Fruit fly (Drosophila melanogaster) whole organism, embryonic: ENCODE results near the gene CG43291.

Experiments
- Bdp1 ChIP-seq: fragments of 200-800 bp; sonication (Bioruptor generic); optimal IDR thresholded peaks from 3 replicates; lab custom pipeline; 2016; ENCODE audit warnings: missing biosample characterization, missing genetic modification characterization
- CG10274 ChIP-seq: fragments of 200-800 bp; sonication (Bioruptor generic); optimal IDR thresholded peaks from 3 replicates; lab custom pipeline; 2017; ENCODE audit warnings: missing biosample characterization, mild to moderate bottlenecking, missing genetic modification characterization
- CG10959 ChIP-seq: fragments of 200-800 bp; sonication (Bioruptor generic); IDR thresholded peaks from 2 replicates; pipeline ENCODE4 v1.3.6; 2022; ENCODE audit warnings: missing biosample characterization, missing genetic modification characterization
- CG11398 ChIP-seq: fragments of 200-800 bp; sonication (Bioruptor generic); optimal IDR thresholded peaks from 2 replicates; lab custom pipeline; 2016; ENCODE audit warnings: missing biosample characterization, missing genetic modification characterization
- CG11696 ChIP-seq: fragments of 200-800 bp; sonication (Bioruptor generic); IDR thresholded peaks from 2 replicates; pipeline ENCODE4 v1.3.6; 2022; ENCODE audit warnings: missing biosample characterization, missing genetic modification characterization
- CG12769 ChIP-seq: fragments of 200-800 bp; sonication (Bioruptor generic); optimal IDR thresholded peaks from 2 replicates; lab custom pipeline; 2019; ENCODE audit warnings: missing biosample characterization, mild to moderate bottlenecking, missing genetic modification characterization, moderate library complexity
- CG13775 ChIP-seq: fragments of 200-800 bp; sonication (Bioruptor generic); optimal IDR thresholded peaks from 3 replicates; lab custom pipeline; 2017; ENCODE audit warnings: missing biosample characterization, mild to moderate bottlenecking, missing genetic modification characterization
- CG14441 ChIP-seq: fragments of 200-800 bp; sonication (Bioruptor generic); IDR thresholded peaks from 2 replicates; pipeline ENCODE4 v1.3.6; 2022; ENCODE audit warnings: missing biosample characterization, missing genetic modification characterization
- CG14667 ChIP-seq: fragments of 200-800 bp; sonication (Bioruptor generic); IDR thresholded peaks from 2 replicates; pipeline ENCODE4 v1.3.6; 2022; ENCODE audit warnings: missing biosample characterization, missing genetic modification characterization
- CG16779 ChIP-seq: fragments of 200-800 bp; sonication (Bioruptor generic); IDR thresholded peaks from 2 replicates; pipeline ENCODE4 v1.3.6; 2022; ENCODE audit warnings: missing biosample characterization, missing genetic modification characterization
- CG18011 ChIP-seq: fragments of 200-800 bp; sonication (Bioruptor generic); optimal IDR thresholded peaks from 2 replicates; lab custom pipeline; 2017; ENCODE audit warnings: missing biosample characterization, missing genetic modification characterization, mild to moderate bottlenecking, moderate library complexity, missing genotype
- CG2116 ChIP-seq: fragments of 200-800 bp; sonication (Bioruptor generic); optimal IDR thresholded peaks from 3 replicates; lab custom pipeline; 2018; ENCODE audit warnings: missing biosample characterization, mild to moderate bottlenecking, missing genetic modification characterization
- CG2120 ChIP-seq: fragments of 200-800 bp; sonication (Bioruptor generic); optimal IDR thresholded peaks from 3 replicates; lab custom pipeline; 2016; ENCODE audit warnings: missing biosample characterization, missing genetic modification characterization
- CG30020 ChIP-seq: fragments of 200-800 bp; optimal IDR thresholded peaks from 2 replicates; lab custom pipeline; 2019; ENCODE audit warnings: missing biosample characterization, mild to moderate bottlenecking, missing genetic modification characterization, moderate library complexity
- CG4854 ChIP-seq: fragments of 200-800 bp; sonication (Bioruptor generic); optimal IDR thresholded peaks from 2 replicates; lab custom pipeline; 2016; ENCODE audit warnings: missing biosample characterization, missing genetic modification characterization, inconsistent platforms
- CG6854 ChIP-seq: fragments of 200-800 bp; sonication (Bioruptor generic); optimal IDR thresholded peaks from 3 replicates; lab custom pipeline; 2017; ENCODE audit warnings: missing biosample characterization, mild to moderate bottlenecking, missing genetic modification characterization
- CG7987 ChIP-seq: fragments of 200-800 bp; sonication (Bioruptor generic); optimal IDR thresholded peaks from 2 replicates; lab custom pipeline; 2018; ENCODE audit warnings: missing biosample characterization, mild to moderate bottlenecking, missing genetic modification characterization, moderate library complexity
- CG9797 ChIP-seq: fragments of 200-800 bp; sonication (Bioruptor generic); optimal IDR thresholded peaks from 3 replicates; lab custom pipeline; 2018; ENCODE audit warnings: missing biosample characterization, mild to moderate bottlenecking, missing genetic modification characterization
- Dbx ChIP-seq: fragments of 200-800 bp; sonication (Bioruptor generic); IDR thresholded peaks from 3 replicates; pipeline ENCODE4 v1.3.6; 2022; ENCODE audit warnings: missing biosample characterization, missing genetic modification characterization
- Dp ChIP-seq: fragments of 200-800 bp; sonication (Bioruptor generic); optimal IDR thresholded peaks from 2 replicates; lab custom pipeline; 2018; ENCODE audit warnings: missing biosample characterization, mild to moderate bottlenecking, missing genetic modification characterization, moderate library complexity
- GATAe ChIP-seq: fragments of 200-800 bp; sonication (Bioruptor generic); conservative IDR thresholded peaks from 2 replicates; pipeline ENCODE4 v1.3.6; 2022; ENCODE audit warnings: missing biosample characterization, missing genetic modification characterization
- Gug ChIP-seq: fragments of 200-800 bp; sonication (Bioruptor generic); IDR thresholded peaks from 4 replicates; pipeline ENCODE4 v1.3.6; 2022; ENCODE audit warnings: missing biosample characterization, missing genetic modification characterization
- H2.0 ChIP-seq: fragments of 200-800 bp; sonication (Bioruptor generic); IDR thresholded peaks from 2 replicates; pipeline ENCODE4 v1.3.6; 2022; ENCODE audit warnings: missing biosample characterization, missing genetic modification characterization
- Hmx ChIP-seq: fragments of 200-800 bp; sonication (Bioruptor generic); optimal IDR thresholded peaks from 2 replicates; lab custom pipeline; 2016; ENCODE audit warnings: missing biosample characterization, missing genetic modification characterization
- Hr39 ChIP-seq: fragments of >200 bp; optimal IDR thresholded peaks from 2 replicates; lab custom pipeline; 2017
- Hr78 ChIP-seq, 2 experiments: fragments of 200-800 bp in 1 of 2; fragments of >200 bp in 1 of 2; sonication (Bioruptor generic) in 1 of 2; optimal IDR thresholded peaks; 2 replicates each; lab custom pipeline; 2017 to 2019; ENCODE audit warnings: missing biosample characterization in 2 of 2, missing genetic modification characterization in 2 of 2, mild to moderate bottlenecking in 1 of 2, moderate library complexity in 1 of 2
- Lhr ChIP-seq: fragments of 200-800 bp; sonication (Bioruptor generic); optimal IDR thresholded peaks from 3 replicates; lab custom pipeline; 2017; ENCODE audit warnings: mild to moderate bottlenecking, missing biosample characterization, missing genetic modification reagents, missing genetic modification characterization
- Mad ChIP-seq: fragments of 200-800 bp; sonication (Bioruptor generic); optimal IDR thresholded peaks from 2 replicates; lab custom pipeline; 2016; ENCODE audit warnings: missing biosample characterization, missing genetic modification characterization
- NC2β ChIP-seq: fragments of 200-800 bp; sonication (Bioruptor generic); optimal IDR thresholded peaks from 2 replicates; lab custom pipeline; 2016; ENCODE audit warnings: missing biosample characterization, missing genetic modification characterization
- NfI ChIP-seq: fragments of 200-800 bp; sonication (Bioruptor generic); optimal IDR thresholded peaks from 3 replicates; lab custom pipeline; 2018; ENCODE audit warnings: missing biosample characterization, mild to moderate bottlenecking, missing genetic modification characterization, moderate library complexity
- Sox100B ChIP-seq: fragments of 200-800 bp; sonication (Bioruptor generic); optimal IDR thresholded peaks from 3 replicates; lab custom pipeline; 2018; ENCODE audit warnings: missing biosample characterization, mild to moderate bottlenecking, missing genetic modification characterization
- Sry-δ ChIP-seq: fragments of 200-800 bp; sonication (Bioruptor generic); optimal IDR thresholded peaks from 2 replicates; lab custom pipeline; 2016; ENCODE audit warnings: missing biosample characterization, missing genetic modification characterization
- Vsx1 ChIP-seq: fragments of 200-800 bp; sonication (Bioruptor generic); optimal IDR thresholded peaks from 2 replicates; lab custom pipeline; 2017; ENCODE audit warnings: missing biosample characterization, mild to moderate bottlenecking, missing genetic modification characterization, missing genetic modification reagents
- crc ChIP-seq: fragments of 200-800 bp; sonication (Bioruptor generic); optimal IDR thresholded peaks from 2 replicates; lab custom pipeline; 2016; ENCODE audit warnings: missing biosample characterization, missing genetic modification characterization
- cwo ChIP-seq: fragments of 200-800 bp; sonication (Bioruptor generic); optimal IDR thresholded peaks from 3 replicates; lab custom pipeline; 2017; ENCODE audit warnings: missing biosample characterization, missing genetic modification characterization, mild to moderate bottlenecking, moderate library complexity, missing genetic modification reagents
- dpn ChIP-seq, 2 experiments: fragments of 200-800 bp; sonication (Bioruptor generic); optimal IDR thresholded peaks; 3 replicates each; lab custom pipeline; 2016; ENCODE audit warnings: missing biosample characterization in 2 of 2, missing genetic modification characterization in 2 of 2
- fd102C ChIP-seq: fragments of 200-800 bp; sonication (Bioruptor generic); optimal IDR thresholded peaks from 2 replicates; lab custom pipeline; 2018; ENCODE audit warnings: missing biosample characterization, mild to moderate bottlenecking, missing genetic modification characterization, moderate library complexity
- gfzf ChIP-seq: fragments of 200-800 bp; sonication (Bioruptor generic); optimal IDR thresholded peaks from 2 replicates; lab custom pipeline; 2016; ENCODE audit warnings: missing biosample characterization, mild to moderate bottlenecking, missing genetic modification characterization, moderate library complexity
- her ChIP-seq: fragments of 200-800 bp; sonication (Bioruptor generic); optimal IDR thresholded peaks from 2 replicates; lab custom pipeline; 2016; ENCODE audit warnings: missing biosample characterization, missing genetic modification characterization
- ind ChIP-seq: fragments of 200-800 bp; sonication (Bioruptor generic); optimal IDR thresholded peaks from 3 replicates; lab custom pipeline; 2016; ENCODE audit warnings: missing biosample characterization, missing genetic modification characterization
- knrl ChIP-seq: fragments of 200-800 bp; sonication (Bioruptor generic); IDR thresholded peaks from 3 replicates; pipeline ENCODE4 v1.3.6; 2022; ENCODE audit warnings: missing biosample characterization, missing genetic modification characterization; ENCODE audit not compliant: partially characterized antibody
- nom ChIP-seq: fragments of 200-800 bp; sonication (Bioruptor generic); optimal IDR thresholded peaks from 2 replicates; lab custom pipeline; 2017; ENCODE audit warnings: missing biosample characterization, missing genetic modification characterization, mild to moderate bottlenecking, moderate library complexity, missing genetic modification reagents
- org-1 ChIP-seq: fragments of 200-800 bp; sonication (Bioruptor generic); optimal IDR thresholded peaks from 2 replicates; lab custom pipeline; 2017; ENCODE audit warnings: missing biosample characterization, missing genetic modification characterization
- otp ChIP-seq: fragments of 200-800 bp; sonication (Bioruptor generic); IDR thresholded peaks from 3 replicates; pipeline ENCODE4, ENCODE4 v1.3.6; 2022; ENCODE audit warnings: missing biosample characterization, missing genetic modification characterization
- sug ChIP-seq: fragments of 200-800 bp; optimal IDR thresholded peaks from 2 replicates; lab custom pipeline; 2019; ENCODE audit warnings: missing biosample characterization, mild to moderate bottlenecking, missing genetic modification characterization, moderate library complexity
- tio ChIP-seq: fragments of 200-800 bp; sonication (Bioruptor generic); optimal IDR thresholded peaks from 2 replicates; lab custom pipeline; 2017; ENCODE audit warnings: missing biosample characterization, missing genetic modification characterization, inconsistent platforms
- unc-4 ChIP-seq: fragments of 200-800 bp; sonication (Bioruptor generic); IDR thresholded peaks from 2 replicates; pipeline ENCODE4 v1.3.6; 2022; ENCODE audit warnings: missing biosample characterization, missing genetic modification characterization; ENCODE audit not compliant: partially characterized antibody
- usp ChIP-seq: fragments of >200 bp; optimal IDR thresholded peaks from 2 replicates; lab custom pipeline; 2017; ENCODE audit warnings: missing biosample characterization, missing genetic modification characterization
- vfl ChIP-seq: fragments of 200-800 bp; sonication (Bioruptor generic); optimal IDR thresholded peaks from 2 replicates; lab custom pipeline; 2016; ENCODE audit warnings: missing biosample characterization, missing genetic modification characterization
- wek ChIP-seq: fragments of 200-800 bp; sonication (Bioruptor generic); optimal IDR thresholded peaks from 3 replicates; lab custom pipeline; 2018; ENCODE audit warnings: missing biosample characterization, mild to moderate bottlenecking, missing genetic modification characterization, moderate library complexity

CG43291 gene

DNA sequence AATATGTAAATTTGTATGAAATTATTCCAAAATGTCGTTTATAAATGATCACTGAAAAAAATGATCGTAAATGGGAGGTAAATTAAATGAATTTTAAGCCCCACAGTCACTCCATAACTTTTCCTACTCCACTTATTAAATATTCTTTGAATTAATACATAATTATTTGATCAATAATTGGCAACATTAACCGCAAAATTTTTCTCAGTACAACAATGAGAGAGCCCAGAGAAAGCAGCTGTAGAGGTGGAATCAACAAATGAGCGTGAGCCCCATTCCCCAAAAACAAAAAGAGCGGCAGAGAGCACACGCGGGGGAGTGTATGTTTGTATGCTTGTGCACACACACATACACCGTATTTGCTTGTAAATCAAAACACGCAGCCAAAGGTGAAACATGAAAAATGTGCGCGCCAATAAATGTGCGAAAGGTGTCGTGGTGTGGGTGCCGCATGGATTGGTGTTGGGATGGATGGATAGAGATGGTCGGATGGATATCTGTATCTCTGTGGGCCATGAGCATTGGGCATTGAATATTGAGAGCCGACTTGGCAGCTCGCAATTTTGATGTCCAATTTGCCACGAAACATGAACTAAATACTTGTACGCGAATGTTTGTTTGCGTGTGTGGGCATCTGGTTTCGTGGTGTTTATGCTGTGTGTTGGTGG is 39.4 kb upstream of the CG43291 start (continued):
- TF ChIP-seq org-1 (GFP tag; lab: Kevin White, UChicago) (peak; percentile 97), ind (GFP tag; lab: Kevin White, UChicago) (peak; percentile 98), H2.0 (GFP tag; lab: Robert Waterston, UW) (no peak), Hmx (GFP tag; lab: Kevin White, UChicago) (peak; percentile 90), Hr39 (no peak), Bdp1 (GFP tag; lab: Kevin White, UChicago) (peak; percentile 89), knrl (GFP tag; lab: Robert Waterston, UW) (no peak), Mad (GFP tag; lab: Kevin White, UChicago) (peak; percentile 97), CG18011 (peak; percentile 90), Gug (GFP tag; lab: Robert Waterston, UW) (peak; percentile 95), CG9797 (GFP tag; lab: Kevin White, UChicago) (peak; percentile 26), sug (tag; lab: Kevin White, UChicago) (peak; percentile 96), Sox100B (GFP tag; lab: Kevin White, UChicago) (peak; percentile 98), nom (GFP tag; lab: Kevin White, UChicago) (peak; percentile 60), otp (no peak), Hr78 (GFP tag; optimal IDR thresholded peaks at IDR 0.05; lab: Kevin White, UChicago) (peak in 1 of 2 experiments; percentile 94), CG2120 (GFP tag; lab: Kevin White, UChicago) (peak; percentile 99), her (GFP tag; lab: Kevin White, UChicago) (peak; percentile 51), GATAe (GFP tag; lab: Robert Waterston, UW) (no peak), CG6854 (GFP tag; lab: Kevin White, UChicago) (peak; percentile 98), CG14667 (GFP tag; lab: Robert Waterston, UW) (no peak), dpn (GFP tag; optimal IDR thresholded peaks at IDR 0.05; lab: Kevin White, UChicago) (peak; percentile 96 to 98), CG7987 (GFP tag; lab: Kevin White, UChicago) (peak; percentile 96), CG30020 (tag; lab: Kevin White, UChicago) (peak; percentile 86), unc-4 (no peak), usp (GFP tag; lab: Kevin White, UChicago) (no peak), Lhr (GFP tag; lab: Kevin White, UChicago) (peak; percentile 94), vfl (GFP tag; lab: Kevin White, UChicago) (peak; percentile 95), Sry-δ (GFP tag; lab: Kevin White, UChicago) (peak; percentile 28), wek (GFP tag; lab: Kevin White, UChicago) (peak; percentile 86), crc (peak; percentile 88), CG12769 (tag; lab: Kevin White, UChicago) (peak; percentile 98), CG14441 (no peak), gfzf (no peak), CG2116 (GFP tag; lab: Kevin White, UChicago) (peak; percentile 88), CG11696 (GFP tag; lab: Robert Waterston, UW) (no peak), cwo (GFP tag; lab: Kevin White, UChicago) (peak; percentile 98), CG11398 (GFP tag; lab: Kevin White, UChicago) (peak; percentile 83), CG10959 (GFP tag; lab: Robert Waterston, UW) (no peak), CG13775 (peak; percentile 98), NC2β (GFP tag; lab: Kevin White, UChicago) (peak; percentile 95), fd102C (GFP tag; lab: Kevin White, UChicago) (peak; percentile 75), CG16779 (no peak), CG4854 (GFP tag; lab: Kevin White, UChicago) (peak; percentile 96), Dp (peak; percentile 27), Dbx (GFP tag; lab: Robert Waterston, UW) (no peak), CG10274 (GFP tag; lab: Kevin White, UChicago) (peak; percentile 91), tio (peak; percentile 98), Vsx1 (GFP tag; lab: Kevin White, UChicago) (peak; percentile 98), NfI (GFP tag; lab: Kevin White, UChicago) (peak; percentile 99)
